Fruit fly (Drosophila melanogaster) whole organism, adult: ENCODE data around the gene tbc.

Experiments
- CG11617 ChIP-seq: fragments of 200-800 bp; sonication (Bioruptor generic); optimal IDR thresholded peaks from 2 replicates; lab custom pipeline; 2017; ENCODE audit warnings: mild to moderate bottlenecking, missing biosample characterization, missing genetic modification reagents, missing genetic modification characterization
- CG12768 ChIP-seq: fragments of 200-800 bp; sonication (Bioruptor generic); optimal IDR thresholded peaks from 2 replicates; lab custom pipeline; 2017; ENCODE audit warnings: missing biosample characterization, missing genetic modification characterization, mild to moderate bottlenecking, moderate library complexity, missing genetic modification reagents
- CG14711 ChIP-seq: fragments of 200-800 bp; sonication (Bioruptor generic); optimal IDR thresholded peaks from 2 replicates; lab custom pipeline; 2018; ENCODE audit warnings: missing biosample characterization, mild to moderate bottlenecking, missing genetic modification characterization, moderate library complexity
- CG1620 ChIP-seq: fragments of 200-800 bp; sonication (Bioruptor generic); optimal IDR thresholded peaks from 2 replicates; lab custom pipeline; 2016; ENCODE audit warnings: missing biosample characterization, missing genetic modification characterization
- CG33017 ChIP-seq: fragments of 200-800 bp; sonication (Bioruptor generic); optimal IDR thresholded peaks from 2 replicates; lab custom pipeline; 2018; ENCODE audit warnings: missing biosample characterization, mild to moderate bottlenecking, missing genetic modification characterization, moderate library complexity
- CG5204 ChIP-seq: fragments of 200-800 bp; sonication (Bioruptor generic); optimal IDR thresholded peaks from 2 replicates; lab custom pipeline; 2016; ENCODE audit warnings: missing biosample characterization, missing genetic modification characterization
- CG7045 ChIP-seq: fragments of 200-800 bp; sonication (Bioruptor generic); optimal IDR thresholded peaks from 2 replicates; lab custom pipeline; 2017; ENCODE audit warnings: missing biosample characterization, mild to moderate bottlenecking, missing genetic modification characterization
- CG7101 ChIP-seq: fragments of 200-800 bp; sonication (Bioruptor generic); optimal IDR thresholded peaks from 2 replicates; lab custom pipeline; 2018; ENCODE audit warnings: missing biosample characterization, mild to moderate bottlenecking, missing genetic modification characterization, moderate library complexity
- Clk ChIP-seq: fragments of 200-800 bp; sonication (Bioruptor generic); optimal IDR thresholded peaks from 2 replicates; lab custom pipeline; 2017; ENCODE audit warnings: missing biosample characterization, missing genetic modification characterization
- Crg-1 ChIP-seq: fragments of 200-800 bp; sonication (Bioruptor generic); optimal IDR thresholded peaks from 2 replicates; lab custom pipeline; 2016; ENCODE audit warnings: missing biosample characterization, missing genetic modification characterization
- Hr96 ChIP-seq: fragments of 200-800 bp; sonication (Bioruptor generic); optimal IDR thresholded peaks from 2 replicates; lab custom pipeline; 2016; ENCODE audit warnings: missing biosample characterization, missing genetic modification characterization
- Mnt ChIP-seq: fragments of 200-800 bp; sonication (Bioruptor generic); optimal IDR thresholded peaks from 2 replicates; lab custom pipeline; 2016; ENCODE audit warnings: missing biosample characterization, mild to moderate bottlenecking, missing genetic modification characterization
- bab1 ChIP-seq: fragments of 200-800 bp; sonication (Bioruptor generic); optimal IDR thresholded peaks from 3 replicates; lab custom pipeline; 2019; ENCODE audit warnings: missing biosample characterization, mild to moderate bottlenecking, missing genetic modification characterization, moderate library complexity
- cic ChIP-seq: fragments of 200-800 bp; sonication (Bioruptor generic); optimal IDR thresholded peaks from 2 replicates; lab custom pipeline; 2017; ENCODE audit warnings: missing biosample characterization, mild to moderate bottlenecking, missing genetic modification characterization, moderate library complexity
- cnc ChIP-seq, 2 experiments: fragments of >200 bp; optimal IDR thresholded peaks; 2 replicates each; lab custom pipeline; 2017
- kay ChIP-seq: fragments of 200-800 bp; sonication (Bioruptor generic); peaks from one replicate; lab custom pipeline; 2016; ENCODE audit warnings: missing biosample characterization, missing genetic modification characterization, borderline replicate concordance
- ovo ChIP-seq: fragments of 200-800 bp; sonication (Bioruptor generic); optimal IDR thresholded peaks from 2 replicates; lab custom pipeline; 2016; ENCODE audit warnings: missing biosample characterization, missing genetic modification characterization
- pad ChIP-seq: fragments of 200-800 bp; sonication (Bioruptor generic); optimal IDR thresholded peaks from 3 replicates; lab custom pipeline; 2017; ENCODE audit warnings: missing biosample characterization, missing genetic modification characterization, mild to moderate bottlenecking, moderate library complexity, missing genetic modification reagents
- tj ChIP-seq: fragments of 200-800 bp; sonication (Bioruptor generic); optimal IDR thresholded peaks from 3 replicates; lab custom pipeline; 2017; ENCODE audit warnings: missing biosample characterization, mild to moderate bottlenecking, missing genetic modification characterization, moderate library complexity
- toe ChIP-seq: fragments of 200-800 bp; sonication (Bioruptor generic); optimal IDR thresholded peaks from 2 replicates; lab custom pipeline; 2016; ENCODE audit warnings: missing biosample characterization, missing genetic modification characterization

tbc gene

dm6 chrX:20482790-20483564 is 33.8 kb downstream of the tbc start:
- TF ChIP-seq CG12768 (GFP tag; lab: Kevin White, UChicago), result peak; percentile 26
- no peak for TF ChIP-seq toe (GFP tag; lab: Kevin White, UChicago)
- no peak for TF ChIP-seq CG1620 (GFP tag; lab: Kevin White, UChicago)
- TF ChIP-seq pad (GFP tag; lab: Kevin White, UChicago), result no peak
- TF ChIP-seq Mnt (GFP tag; lab: Kevin White, UChicago), result no peak
- TF ChIP-seq ovo (GFP tag; lab: Kevin White, UChicago), result no peak
- peak; percentile 3 for TF ChIP-seq CG7101 (tag; lab: Kevin White, UChicago)
- TF ChIP-seq Hr96, result no peak
- no peak for TF ChIP-seq kay
- TF ChIP-seq Clk (GFP tag; lab: Kevin White, UChicago), result no peak
- no peak for TF ChIP-seq tj (GFP tag; lab: Kevin White, UChicago)
- TF ChIP-seq CG5204 (GFP tag; lab: Kevin White, UChicago), result no peak
- TF ChIP-seq Crg-1, result no peak
- no peak for TF ChIP-seq bab1 (GFP tag; lab: Kevin White, UChicago)
- TF ChIP-seq cnc (optimal IDR thresholded peaks at IDR 0.05; lab: Kevin White, UChicago), result no peak
- no peak for TF ChIP-seq CG33017 (tag; lab: Kevin White, UChicago)
- TF ChIP-seq CG14711 (tag; lab: Kevin White, UChicago), result peak; percentile 47
- TF ChIP-seq CG11617 (GFP tag; lab: Kevin White, UChicago), result no peak
- TF ChIP-seq CG7045 (GFP tag; lab: Kevin White, UChicago), result no peak
- no peak for TF ChIP-seq cic

dm6 chrX:20485880-20486279 is 36.7 kb downstream of the tbc start, which contains the start of gene CG15461:
Gene CG15461, plus strand, starts transcription at chrX:20486180.
- no peak for TF ChIP-seq CG12768 (GFP tag; lab: Kevin White, UChicago)
- TF ChIP-seq cic, result no peak
- TF ChIP-seq cnc (optimal IDR thresholded peaks at IDR 0.05; lab: Kevin White, UChicago), result no peak
- no peak for TF ChIP-seq CG14711 (tag; lab: Kevin White, UChicago)
- no peak for TF ChIP-seq Mnt (GFP tag; lab: Kevin White, UChicago)
- no peak for TF ChIP-seq toe (GFP tag; lab: Kevin White, UChicago)
- no peak for TF ChIP-seq Crg-1
- no peak for TF ChIP-seq CG7101 (tag; lab: Kevin White, UChicago)
- TF ChIP-seq CG33017 (tag; lab: Kevin White, UChicago), result no peak
- no peak for TF ChIP-seq bab1 (GFP tag; lab: Kevin White, UChicago)
- TF ChIP-seq CG1620 (GFP tag; lab: Kevin White, UChicago), result no peak
- TF ChIP-seq Hr96, result no peak
- TF ChIP-seq Clk (GFP tag; lab: Kevin White, UChicago), result no peak

dm6 chrX:20488701-20489122 is 39.6 kb downstream of the tbc start:
- TF ChIP-seq cic (no peak), CG5204 (GFP tag; lab: Kevin White, UChicago) (peak; percentile 47), CG7045 (GFP tag; lab: Kevin White, UChicago) (peak; percentile 10), CG1620 (GFP tag; lab: Kevin White, UChicago) (peak; percentile 15), Mnt (GFP tag; lab: Kevin White, UChicago) (no peak), CG11617 (GFP tag; lab: Kevin White, UChicago) (peak; percentile 40), toe (GFP tag; lab: Kevin White, UChicago) (no peak), bab1 (GFP tag; lab: Kevin White, UChicago) (peak; percentile 83), CG33017 (tag; lab: Kevin White, UChicago) (no peak), kay (no peak), CG14711 (tag; lab: Kevin White, UChicago) (peak; percentile 18), Crg-1 (no peak), Clk (GFP tag; lab: Kevin White, UChicago) (no peak), CG7101 (tag; lab: Kevin White, UChicago) (peak; percentile 8), Hr96 (peak; percentile 5), ovo (GFP tag; lab: Kevin White, UChicago) (no peak), cnc (optimal IDR thresholded peaks at IDR 0.05; lab: Kevin White, UChicago) (no peak), CG12768 (GFP tag; lab: Kevin White, UChicago) (no peak), tj (GFP tag; lab: Kevin White, UChicago) (no peak), pad (GFP tag; lab: Kevin White, UChicago) (peak; percentile 43)

dm6 chrX:20489382-20489994 is 40.4 kb downstream of the tbc start:
- TF ChIP-seq Crg-1, result no peak
- TF ChIP-seq tj (GFP tag; lab: Kevin White, UChicago), result peak; percentile 86
- TF ChIP-seq toe (GFP tag; lab: Kevin White, UChicago), result no peak

dm6 chrX:20489995-20490393 is 40.9 kb downstream of the tbc start:
- TF ChIP-seq Mnt (GFP tag; lab: Kevin White, UChicago) (no peak), cic (no peak), CG33017 (tag; lab: Kevin White, UChicago) (no peak), CG5204 (GFP tag; lab: Kevin White, UChicago) (no peak)

- no peak for TF ChIP-seq toe (GFP tag; lab: Kevin White, UChicago)
- TF ChIP-seq CG33017 (tag; lab: Kevin White, UChicago), result no peak
- no peak for TF ChIP-seq CG5204 (GFP tag; lab: Kevin White, UChicago)
- TF ChIP-seq Crg-1, result no peak
- no peak for TF ChIP-seq CG7045 (GFP tag; lab: Kevin White, UChicago)
- TF ChIP-seq Hr96, result no peak
- TF ChIP-seq CG1620 (GFP tag; lab: Kevin White, UChicago), result no peak
- TF ChIP-seq Mnt (GFP tag; lab: Kevin White, UChicago), result no peak
- TF ChIP-seq CG12768 (GFP tag; lab: Kevin White, UChicago), result no peak
- TF ChIP-seq pad (GFP tag; lab: Kevin White, UChicago), result no peak
- no peak for TF ChIP-seq Clk (GFP tag; lab: Kevin White, UChicago)
These were observed 41.8 kb downstream of the tbc start for dm6 chrX:20490883-20491282.
